Fruit fly (Drosophila melanogaster): ENCODE results near the gene CG10171.

dm6 chr3L:13378202-13378601 is 9.5 kb downstream of the CG10171 start, which contains the start of gene SNCF:
- TF ChIP-seq sage (GFP tag; optimal IDR thresholded peaks at IDR 0.05) (no peak), psq (GFP tag; optimal IDR thresholded peaks at IDR 0.05) (no peak), h (GFP tag; optimal IDR thresholded peaks at IDR 0.05) (no peak), CrebA (GFP tag; optimal IDR thresholded peaks at IDR 0.05; ENCODE audit: borderline replicate concordance) (no peak), OdsH (GFP tag; optimal IDR thresholded peaks at IDR 0.05) (no peak), dsf (GFP tag; optimal IDR thresholded peaks at IDR 0.05; ENCODE audit: borderline replicate concordance) (no peak), brk (GFP tag; optimal IDR thresholded peaks at IDR 0.05) (no peak), N (GFP tag; optimal IDR thresholded peaks at IDR 0.05) (no peak), Hr83 (GFP tag; optimal IDR thresholded peaks at IDR 0.05; ENCODE audit: poor library complexity, severe bottlenecking) (no peak), foxo (GFP tag; optimal IDR thresholded peaks at IDR 0.05) (no peak), dmrt93B (GFP tag; optimal IDR thresholded peaks at IDR 0.05) (no peak), Vsx2 (GFP tag; optimal IDR thresholded peaks at IDR 0.05; ENCODE audit: partially characterized antibody) (no peak), jim (GFP tag; optimal IDR thresholded peaks at IDR 0.05) (no peak)

Data from whole organism, wandering third instar larva.